Worm (Caenorhabditis elegans): ENCODE results near the gene srh-141.

The srh-141 gene

DNA sequence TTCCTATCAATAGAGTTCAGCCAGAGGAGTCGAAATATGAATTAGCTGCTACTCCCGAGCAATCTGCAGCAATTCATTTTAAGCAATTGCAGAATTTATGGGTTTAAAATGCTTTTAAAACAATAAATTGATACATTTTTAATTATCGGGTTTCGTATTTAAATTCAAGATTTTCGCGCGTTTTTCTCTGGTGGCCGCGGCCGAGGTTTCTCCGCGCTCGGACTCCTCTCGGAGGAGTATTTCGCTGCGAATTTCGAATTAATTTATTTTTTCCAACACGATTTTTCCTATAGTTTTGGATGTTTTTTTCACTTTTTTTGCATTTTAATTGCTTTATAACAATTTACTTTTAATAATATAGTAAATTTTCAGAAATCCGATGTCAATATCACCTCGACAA, 42.2 kb upstream of the srh-141 start, which contains the start of gene F13A7.14 (continued):
- TF ChIP-seq rec-8 (tag; optimal IDR thresholded peaks at IDR 0.05) (peak in 1 of 2 experiments; percentile 40), madf-6 (GFP tag; IDR thresholded peaks at IDR 0.05) (peak; percentile 82), lin-54 (GFP tag; optimal IDR thresholded peaks at IDR 0.05) (peak; percentile 89), ZK185.1 (tag; optimal IDR thresholded peaks at IDR 0.05; ENCODE audit: poor library complexity, severe bottlenecking) (peak; percentile 90), ztf-22 (GFP tag; optimal IDR thresholded peaks at IDR 0.05) (no peak), dox-1 (GFP tag; IDR thresholded peaks at IDR 0.05) (peak; percentile 75), F55B11.4 (tag; optimal IDR thresholded peaks at IDR 0.05; ENCODE audit: borderline replicate concordance, insufficient read depth) (no peak), attf-3 (GFP tag; conservative IDR thresholded peaks at IDR 0.05) (peak; percentile 62), aptf-3 (GFP tag; IDR thresholded peaks at IDR 0.05) (no peak), mes-4 (tag; optimal IDR thresholded peaks at IDR 0.05) (no peak), ztf-6 (GFP tag; IDR thresholded peaks at IDR 0.05) (no peak), gei-17 (GFP tag; optimal IDR thresholded peaks at IDR 0.05) (no peak), egl-44 (GFP tag; IDR thresholded peaks at IDR 0.05) (peak; percentile 17; the same call in 1 of the 2 replicates), Y67H2A.10 (GFP tag; conservative IDR thresholded peaks at IDR 0.05) (no peak), ceh-100 (GFP tag; IDR thresholded peaks at IDR 0.05) (0 out of 2 replicates have a peak, but pooled peaks have one; percentile 38), egrh-3 (GFP tag; IDR thresholded peaks at IDR 0.05) (0 out of 2 replicates have a peak, but pooled peaks have one; percentile 42), cebp-2 (GFP tag; IDR thresholded peaks at IDR 0.05) (no peak), Y56A3A.18 (GFP tag; IDR thresholded peaks at IDR 0.05) (no peak), zim-3 (tag; optimal IDR thresholded peaks at IDR 0.05) (no peak), F57A8.1 (GFP tag; optimal IDR thresholded peaks at IDR 0.05) (no peak), ceh-79 (tag; optimal IDR thresholded peaks at IDR 0.05) (no peak), sea-2 (GFP tag; IDR thresholded peaks at IDR 0.05) (no peak), Y53G8AR.9 (GFP tag; conservative IDR thresholded peaks at IDR 0.05) (no peak; the same call in 1 of the 2 replicates), lin-40 (tag; optimal IDR thresholded peaks at IDR 0.05) (no peak), zfh-2 (GFP tag; conservative IDR thresholded peaks at IDR 0.05) (no peak), nhr-90 (tag; optimal IDR thresholded peaks at IDR 0.05) (no peak), ceh-40 (GFP tag; IDR thresholded peaks at IDR 0.05) (no peak), D2030.7 (GFP tag; IDR thresholded peaks at IDR 0.05) (peak; percentile 54), C17E4.6 (GFP tag; IDR thresholded peaks at IDR 0.05) (no peak), dpl-1 (GFP tag; optimal IDR thresholded peaks at IDR 0.05) (peak; percentile 84), T07F8.4 (tag; optimal IDR thresholded peaks at IDR 0.05) (no peak), tbp1 (GFP tag; optimal IDR thresholded peaks at IDR 0.05) (peak; percentile 28), ztf-3 (GFP tag; optimal IDR thresholded peaks at IDR 0.05) (no peak), cebp-1 (GFP tag; IDR thresholded peaks at IDR 0.05) (no peak), cebp-1 (tag; optimal IDR thresholded peaks at IDR 0.05) (peak; percentile 39), rpc-1 (optimal IDR thresholded peaks at IDR 0.05) (no peak), rpc-1 (tag; optimal IDR thresholded peaks at IDR 0.05) (no peak), him-1 (tag; optimal IDR thresholded peaks at IDR 0.05) (no peak), die-1 (tag; optimal IDR thresholded peaks at IDR 0.05) (no peak), Y79H2A.3 (GFP tag; conservative IDR thresholded peaks at IDR 0.05) (no peak)

DNA sequence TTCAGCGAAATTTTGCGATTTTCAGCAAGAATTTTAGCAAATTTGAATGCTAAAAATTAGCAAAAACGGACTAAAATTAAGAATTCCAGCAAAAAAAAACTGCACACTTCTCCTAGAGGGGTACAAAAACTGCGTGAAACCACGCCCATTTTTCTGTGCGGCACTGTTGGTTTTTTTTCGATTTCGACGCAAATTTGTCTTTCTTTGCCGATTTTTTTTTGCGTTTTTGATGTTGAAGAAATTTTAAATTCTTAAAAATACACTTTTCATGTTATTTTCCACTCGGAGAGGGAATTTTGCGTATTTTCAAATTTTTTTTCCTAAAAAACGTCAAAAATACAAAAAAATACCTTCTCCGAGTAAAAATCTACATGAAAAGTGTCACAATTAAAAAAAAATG, 39.8 kb upstream of the srh-141 start, which contains the start of gene syp-1:
Gene syp-1, plus strand, starts transcription at position 301 of the 400 bp plus-strand sequence.
- no peak for TF ChIP-seq hmg-1.2 (GFP tag; IDR thresholded peaks at IDR 0.05)
- TF ChIP-seq rcor-1 (GFP tag; IDR thresholded peaks at IDR 0.05): no peak
- no peak for TF ChIP-seq K12H6.12 (tag; optimal IDR thresholded peaks at IDR 0.05)
- TF ChIP-seq sptf-2 (GFP tag; optimal IDR thresholded peaks at IDR 0.05): no peak
- TF ChIP-seq mxl-1 (tag; optimal IDR thresholded peaks at IDR 0.05): no peak
- no peak for TF ChIP-seq athp-1 (tag; optimal IDR thresholded peaks at IDR 0.05)
- no peak for TF ChIP-seq ceh-79 (tag; optimal IDR thresholded peaks at IDR 0.05)
- TF ChIP-seq madf-6 (GFP tag; IDR thresholded peaks at IDR 0.05): no peak
- TF ChIP-seq gei-17 (GFP tag; optimal IDR thresholded peaks at IDR 0.05): no peak
- TF ChIP-seq rpc-1 (optimal IDR thresholded peaks at IDR 0.05): no peak
- no peak for TF ChIP-seq rpc-1 (tag; optimal IDR thresholded peaks at IDR 0.05)
- no peak for TF ChIP-seq Y53G8AR.9 (GFP tag; conservative IDR thresholded peaks at IDR 0.05)
- TF ChIP-seq let-526 (GFP tag; IDR thresholded peaks at IDR 0.05): no peak
- TF ChIP-seq ztf-18 (tag; optimal IDR thresholded peaks at IDR 0.05): no peak
- TF ChIP-seq snpc-4 (GFP tag; optimal IDR thresholded peaks at IDR 0.05): no peak
- no peak for TF ChIP-seq snpc-4 (tag; optimal IDR thresholded peaks at IDR 0.05)
- no peak for TF ChIP-seq unc-62 (GFP tag; optimal IDR thresholded peaks at IDR 0.05)

Data from whole organism, young adult.